Fruit fly (Drosophila melanogaster) Kc167 (cell line): ENCODE data around the gene Ibf1.

Experiments
- Myc ChIP-seq: fragments of >200 bp; optimal IDR thresholded peaks from 2 replicates; lab custom pipeline; 2017; ENCODE audit warnings: missing external identifiers
- Sin3A ChIP-seq: fragments of >200 bp; optimal IDR thresholded peaks from 2 replicates; lab custom pipeline; 2018; ENCODE audit warnings: missing external identifiers
- h ChIP-seq: fragments of >200 bp; optimal IDR thresholded peaks from 3 replicates; lab custom pipeline; 2018; ENCODE audit warnings: missing external identifiers
- insv ChIP-seq: fragments of >200 bp; optimal IDR thresholded peaks from 3 replicates; lab custom pipeline; 2018; ENCODE audit warnings: missing external identifiers
- psq ChIP-seq: fragments of >200 bp; optimal IDR thresholded peaks from 2 replicates; lab custom pipeline; 2017; ENCODE audit warnings: missing external identifiers
- ttk ChIP-seq: sonication (Bioruptor generic); optimal IDR thresholded peaks from 2 replicates; lab custom pipeline; 2017; ENCODE audit warnings: missing external identifiers

- TF ChIP-seq psq (no peak), insv (lab: Kevin White, UChicago) (no peak), Myc (lab: Kevin White, UChicago) (no peak), ttk (lab: Kevin White, UChicago) (no peak), Sin3A (lab: Kevin White, UChicago) (no peak), h (no peak)
Measured at dm6 chr3R:9226701-9227313, 32.0 kb upstream of the Ibf1 start.
